Worm (Caenorhabditis elegans): ENCODE data around the gene F08A7.1.

ce11 chrIV:17490679-17491078, 50.3 kb downstream of the F08A7.1 start, which contains the start of gene nas-6:
- TF ChIP-seq him-1 (tag; optimal IDR thresholded peaks at IDR 0.05) (no peak), dao-5 (tag; optimal IDR thresholded peaks at IDR 0.05) (no peak), W03F9.2 (tag; optimal IDR thresholded peaks at IDR 0.05) (no peak)

Measured in whole organism, L4/young adult.